Worm (Caenorhabditis elegans) whole organism, L2 larva: ENCODE results near the gene F35C5.12.

Source experiments
- C34F6.9 ChIP-seq: fragments of 150-350 bp; optimal IDR thresholded peaks from 2 replicates; lab custom pipeline; 2014; ENCODE audit warnings: missing biosample characterization, missing genetic modification characterization
- F13H6.1 ChIP-seq: sonication (generic microtip); optimal IDR thresholded peaks from 2 replicates; lab custom pipeline; 2016; ENCODE audit warnings: missing genetic modification characterization, missing compliant biosample characterization
- R02D3.7 ChIP-seq: fragments of 150-350 bp; optimal IDR thresholded peaks from 2 replicates; lab custom pipeline; 2014; ENCODE audit warnings: missing biosample characterization, missing genetic modification characterization
- ZK546.5 ChIP-seq: sonication (generic microtip); optimal IDR thresholded peaks from 2 replicates; lab custom pipeline; 2017; ENCODE audit warnings: missing biosample characterization, missing genetic modification characterization
- aly-2 ChIP-seq: fragments of 150-350 bp; optimal IDR thresholded peaks from 2 replicates; lab custom pipeline; 2014; ENCODE audit warnings: missing biosample characterization, missing genetic modification characterization
- ama-1 ChIP-seq: fragments of 150-350 bp; optimal IDR thresholded peaks from 2 replicates; lab custom pipeline; 2018; ENCODE audit warnings: inconsistent platforms
- blmp-1 ChIP-seq: sonication (generic microtip); optimal IDR thresholded peaks from 2 replicates; lab custom pipeline; 2017; ENCODE audit warnings: missing genetic modification characterization, mild to moderate bottlenecking, missing compliant biosample characterization, antibody characterized with exemption, moderate library complexity; ENCODE audit not compliant: insufficient read depth
- ceh-82 ChIP-seq: fragments of 150-350 bp; optimal IDR thresholded peaks from 2 replicates; lab custom pipeline; 2014; ENCODE audit warnings: missing biosample characterization, missing genetic modification characterization
- crh-2 ChIP-seq: sonication (generic microtip); optimal IDR thresholded peaks from 2 replicates; lab custom pipeline; 2017; ENCODE audit warnings: missing biosample characterization, missing genetic modification characterization
- egl-27 ChIP-seq: sonication (generic microtip); optimal IDR thresholded peaks from 3 replicates; lab custom pipeline; 2017; ENCODE audit warnings: missing biosample characterization, missing genetic modification reagents, missing genetic modification characterization
- elt-1 ChIP-seq: fragments of 150-350 bp; optimal IDR thresholded peaks from 2 replicates; lab custom pipeline; 2014; ENCODE audit warnings: missing biosample characterization, missing genetic modification characterization
- elt-3 ChIP-seq: sonication (generic microtip); optimal IDR thresholded peaks from 2 replicates; lab custom pipeline; 2017; ENCODE audit warnings: missing biosample characterization, missing genetic modification characterization
- fos-1 ChIP-seq: fragments of 150-350 bp; optimal IDR thresholded peaks from 2 replicates; lab custom pipeline; 2014; ENCODE audit warnings: missing biosample characterization, missing genetic modification characterization
- gmeb-1 ChIP-seq: fragments of 150-350 bp; optimal IDR thresholded peaks from 2 replicates; lab custom pipeline; 2014; ENCODE audit warnings: missing biosample characterization, missing genetic modification characterization
- lin-11 ChIP-seq: fragments of 150-350 bp; sonication (generic microtip); optimal IDR thresholded peaks from 2 replicates; lab custom pipeline; 2014; ENCODE audit warnings: missing biosample characterization, missing genetic modification characterization, inconsistent platforms, mixed read lengths
- lin-13 ChIP-seq: fragments of 150-350 bp; optimal IDR thresholded peaks from 2 replicates; lab custom pipeline; 2014; ENCODE audit warnings: missing biosample characterization, missing genetic modification reagents, missing genetic modification characterization
- lin-39 ChIP-seq: fragments of 150-350 bp; optimal IDR thresholded peaks from 2 replicates; lab custom pipeline; 2014; ENCODE audit warnings: missing biosample characterization, missing genetic modification reagents, missing genetic modification characterization
- lsy-2 ChIP-seq, 2 experiments: fragments of 150-350 bp in 1 of 2; sonication (generic microtip) in 1 of 2; optimal IDR thresholded peaks; 2 replicates each; lab custom pipeline; 2014 to 2017; ENCODE audit warnings: missing biosample characterization in 2 of 2, missing genetic modification characterization in 2 of 2
- mab-5 ChIP-seq: fragments of 150-350 bp; optimal IDR thresholded peaks from 2 replicates; lab custom pipeline; 2014; ENCODE audit warnings: missing biosample characterization, missing genetic modification characterization
- mbf-1 ChIP-seq: sonication (generic microtip); optimal IDR thresholded peaks from 2 replicates; lab custom pipeline; 2017; ENCODE audit warnings: missing biosample characterization, missing genetic modification characterization
- mdl-1 ChIP-seq, 2 experiments: fragments of 150-350 bp in 1 of 2; sonication (generic microtip) in 1 of 2; optimal IDR thresholded peaks; 2 replicates each; lab custom pipeline; 2017; ENCODE audit warnings: missing biosample characterization in 2 of 2, missing genetic modification characterization in 2 of 2
- nhr-10 ChIP-seq: sonication (generic microtip); optimal IDR thresholded peaks from 2 replicates; lab custom pipeline; 2017; ENCODE audit warnings: missing biosample characterization, missing genetic modification characterization
- nhr-11 ChIP-seq: fragments of 150-350 bp; optimal IDR thresholded peaks from 2 replicates; lab custom pipeline; 2014; ENCODE audit warnings: missing biosample characterization, missing genetic modification characterization
- nhr-12 ChIP-seq: fragments of 150-350 bp; optimal IDR thresholded peaks from 2 replicates; lab custom pipeline; 2014; ENCODE audit warnings: missing biosample characterization, missing genetic modification characterization
- nhr-129 ChIP-seq: fragments of 150-350 bp; optimal IDR thresholded peaks from 2 replicates; lab custom pipeline; 2014; ENCODE audit warnings: missing biosample characterization, missing genetic modification characterization
- nhr-23 ChIP-seq: fragments of 150-350 bp; optimal IDR thresholded peaks from 2 replicates; lab custom pipeline; 2014; ENCODE audit warnings: missing biosample characterization, missing genetic modification reagents, missing genetic modification characterization
- nhr-25 ChIP-seq: fragments of 150-350 bp; sonication (generic microtip); optimal IDR thresholded peaks from 3 replicates; lab custom pipeline; 2014; ENCODE audit warnings: missing biosample characterization, missing genetic modification characterization
- nhr-6 ChIP-seq: fragments of 150-350 bp; optimal IDR thresholded peaks from 2 replicates; lab custom pipeline; 2014; ENCODE audit warnings: missing biosample characterization, missing genetic modification characterization
- nhr-77 ChIP-seq: fragments of 150-350 bp; optimal IDR thresholded peaks from 2 replicates; lab custom pipeline; 2014; ENCODE audit warnings: missing biosample characterization, missing genetic modification characterization
- peb-1 ChIP-seq: fragments of 150-350 bp; optimal IDR thresholded peaks from 2 replicates; lab custom pipeline; 2014; ENCODE audit warnings: missing biosample characterization, missing genetic modification characterization
- sem-4 ChIP-seq: fragments of 150-350 bp; optimal IDR thresholded peaks from 2 replicates; lab custom pipeline; 2014; ENCODE audit warnings: missing biosample characterization, missing genetic modification reagents, missing genetic modification characterization
- skn-1 ChIP-seq: sonication (generic microtip); optimal IDR thresholded peaks from 2 replicates; lab custom pipeline; 2017; ENCODE audit warnings: missing biosample characterization, missing genetic modification characterization
- sma-3 ChIP-seq: sonication (generic microtip); optimal IDR thresholded peaks from 2 replicates; lab custom pipeline; 2016; ENCODE audit warnings: missing genetic modification reagents, missing genetic modification characterization, missing compliant biosample characterization
- sma-9 ChIP-seq, 2 experiments: fragments of 150-350 bp in 1 of 2; sonication (generic microtip) in 1 of 2; optimal IDR thresholded peaks; 2 replicates each; lab custom pipeline; 2014 to 2016; ENCODE audit warnings: missing genetic modification characterization in 2 of 2, mild to moderate bottlenecking in 1 of 2, missing biosample characterization in 1 of 2, missing compliant biosample characterization in 1 of 2, missing genetic modification reagents in 1 of 2, moderate library complexity in 1 of 2
- snpc-4 ChIP-seq: fragments of 150-350 bp; optimal IDR thresholded peaks from 2 replicates; lab custom pipeline; 2014; ENCODE audit warnings: missing biosample characterization, missing genetic modification characterization
- unc-55 ChIP-seq: fragments of 150-350 bp; sonication (generic microtip); optimal IDR thresholded peaks from 3 replicates; lab custom pipeline; 2014; ENCODE audit warnings: missing biosample characterization, missing genetic modification reagents, missing genetic modification characterization
- unc-62 ChIP-seq: fragments of 150-350 bp; optimal IDR thresholded peaks from 2 replicates; lab custom pipeline; 2014; ENCODE audit warnings: missing biosample characterization, missing genetic modification reagents, missing genetic modification characterization
- ztf-1 ChIP-seq: fragments of 200-800 bp; sonication (Bioruptor generic); conservative IDR thresholded peaks from 2 replicates; pipeline ENCODE4 v1.3.6; 2022; ENCODE audit warnings: missing genetic modification characterization, missing compliant biosample characterization
- ztf-11 ChIP-seq: sonication (generic microtip); optimal IDR thresholded peaks from 2 replicates; lab custom pipeline; 2017; ENCODE audit warnings: missing biosample characterization, missing genetic modification characterization
- ztf-4 ChIP-seq: fragments of 150-350 bp; optimal IDR thresholded peaks from 2 replicates; lab custom pipeline; 2014; ENCODE audit warnings: missing biosample characterization, missing genetic modification characterization

F35C5.12 gene

DNA sequence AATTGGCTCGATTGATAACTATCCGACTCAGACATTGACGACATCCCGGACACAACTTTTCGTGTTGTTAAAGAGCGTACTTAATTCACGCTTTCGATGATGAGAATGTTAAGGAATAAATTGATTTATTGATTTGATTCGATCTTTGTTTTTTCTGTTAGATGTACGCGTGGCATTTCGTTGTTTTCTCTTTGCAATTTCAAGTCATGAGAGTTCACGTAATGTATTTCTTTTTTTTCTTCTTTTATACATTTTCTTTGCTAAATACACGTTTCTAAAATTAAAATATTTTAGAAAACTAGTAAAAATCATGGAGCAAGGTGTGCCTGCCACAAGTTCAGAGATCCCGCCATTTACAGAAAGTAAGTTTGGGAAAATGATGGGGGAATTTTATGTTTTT lies 40.3 kb upstream of the F35C5.12 start, which contains the start of the genes Y38F1A.1 and Y38F1A.2:
TSS of gene Y38F1A.1 (minus strand) at position 101 of the 400 bp plus-strand sequence.
TSS of gene Y38F1A.2 (plus strand) at position 289 of the 400 bp plus-strand sequence.
- TF ChIP-seq mab-5 (tag; lab: Kevin White, UChicago) (no peak), nhr-11 (tag; lab: Kevin White, UChicago) (no peak), unc-55 (no peak), nhr-129 (tag; lab: Kevin White, UChicago) (no peak), lin-13 (GFP tag; lab: Kevin White, UChicago) (no peak), blmp-1 (tag; lab: Kevin White, UChicago) (no peak), unc-62 (GFP tag; lab: Kevin White, UChicago) (no peak), nhr-25 (tag; lab: Kevin White, UChicago) (no peak), lin-39 (tag; lab: Kevin White, UChicago) (no peak), ztf-1 (GFP tag; lab: Robert Waterston, UW) (no peak), nhr-6 (tag; lab: Kevin White, UChicago) (no peak), nhr-23 (tag; lab: Kevin White, UChicago) (no peak), sem-4 (tag; lab: Kevin White, UChicago) (no peak), lin-11 (tag; lab: Kevin White, UChicago) (no peak), peb-1 (tag; lab: Kevin White, UChicago) (no peak), nhr-10 (no peak)

- peak; percentile 10 for TF ChIP-seq sma-3 (GFP tag; lab: Kevin White, UChicago)
- TF ChIP-seq unc-55 = peak; percentile 54
- peak; percentile 3 for TF ChIP-seq F13H6.1 (tag; lab: Kevin White, UChicago)
- no peak for TF ChIP-seq lin-39 (tag; lab: Kevin White, UChicago)
- TF ChIP-seq skn-1 (tag; lab: Kevin White, UChicago) = no peak
- peak; percentile 76 for TF ChIP-seq snpc-4
- no peak for TF ChIP-seq ceh-82 (tag; lab: Kevin White, UChicago)
- TF ChIP-seq nhr-129 (tag; lab: Kevin White, UChicago) = peak; percentile 63
- TF ChIP-seq lin-13 (GFP tag; lab: Kevin White, UChicago) = peak; percentile 11
- peak; percentile 3 for TF ChIP-seq gmeb-1 (tag; lab: Kevin White, UChicago)
- TF ChIP-seq sma-9 (GFP tag; optimal IDR thresholded peaks at IDR 0.05; lab: Kevin White, UChicago) = peak; percentile 59
- TF ChIP-seq sma-9 (tag; optimal IDR thresholded peaks at IDR 0.05; lab: Kevin White, UChicago) = no peak
- peak; percentile 31 for TF ChIP-seq fos-1 (tag; lab: Kevin White, UChicago)
- TF ChIP-seq blmp-1 (tag; lab: Kevin White, UChicago) = no peak
- TF ChIP-seq lsy-2 (tag; optimal IDR thresholded peaks at IDR 0.05; lab: Kevin White, UChicago) = peak in 1 of 2 experiments; percentile 49
- peak; percentile 70 for TF ChIP-seq C34F6.9
- TF ChIP-seq crh-2 = peak; percentile 30
Measured at ce11 chrII:12953297-12953696, 38.9 kb upstream of the F35C5.12 start.

DNA sequence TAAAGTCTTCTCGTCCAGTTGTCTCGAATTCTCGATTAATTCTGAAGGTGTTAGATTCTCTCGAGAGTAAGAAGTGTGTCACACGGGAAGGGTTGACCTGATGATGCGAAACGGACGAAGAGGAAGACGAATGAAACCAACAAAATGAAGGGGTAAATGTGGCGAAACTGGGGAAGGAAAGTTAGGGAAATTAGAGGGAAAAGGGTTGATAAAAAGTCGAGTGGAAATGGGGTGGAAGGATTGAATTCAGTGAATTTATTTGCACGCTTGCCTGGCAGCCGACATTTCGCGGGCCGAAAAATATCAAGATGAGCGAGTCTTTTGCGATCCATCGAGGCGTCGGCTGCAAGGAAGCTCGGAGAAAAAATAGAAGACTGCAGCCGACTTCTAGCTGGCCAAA lies 33.8 kb upstream of the F35C5.12 start, which contains the start of gene F58G1.7:
TSS of gene F58G1.7 (minus strand) at position 101 of the 400 bp plus-strand sequence.
- no peak for TF ChIP-seq lin-13 (GFP tag; lab: Kevin White, UChicago)
- no peak for TF ChIP-seq ztf-4 (tag; lab: Kevin White, UChicago)
- no peak for TF ChIP-seq fos-1 (tag; lab: Kevin White, UChicago)
- no peak for TF ChIP-seq sem-4 (tag; lab: Kevin White, UChicago)
- TF ChIP-seq aly-2 (tag; lab: Kevin White, UChicago) = no peak
- no peak for TF ChIP-seq lsy-2 (tag; optimal IDR thresholded peaks at IDR 0.05; lab: Kevin White, UChicago)
- no peak for TF ChIP-seq ama-1 (lab: Kevin White, UChicago)
- no peak for TF ChIP-seq unc-55
- no peak for TF ChIP-seq sma-9 (GFP tag; optimal IDR thresholded peaks at IDR 0.05; lab: Kevin White, UChicago)
- TF ChIP-seq sma-9 (tag; optimal IDR thresholded peaks at IDR 0.05; lab: Kevin White, UChicago) = no peak
- no peak for TF ChIP-seq egl-27 (tag; lab: Kevin White, UChicago)
- TF ChIP-seq, all 48 proteins: peak for 0

DNA sequence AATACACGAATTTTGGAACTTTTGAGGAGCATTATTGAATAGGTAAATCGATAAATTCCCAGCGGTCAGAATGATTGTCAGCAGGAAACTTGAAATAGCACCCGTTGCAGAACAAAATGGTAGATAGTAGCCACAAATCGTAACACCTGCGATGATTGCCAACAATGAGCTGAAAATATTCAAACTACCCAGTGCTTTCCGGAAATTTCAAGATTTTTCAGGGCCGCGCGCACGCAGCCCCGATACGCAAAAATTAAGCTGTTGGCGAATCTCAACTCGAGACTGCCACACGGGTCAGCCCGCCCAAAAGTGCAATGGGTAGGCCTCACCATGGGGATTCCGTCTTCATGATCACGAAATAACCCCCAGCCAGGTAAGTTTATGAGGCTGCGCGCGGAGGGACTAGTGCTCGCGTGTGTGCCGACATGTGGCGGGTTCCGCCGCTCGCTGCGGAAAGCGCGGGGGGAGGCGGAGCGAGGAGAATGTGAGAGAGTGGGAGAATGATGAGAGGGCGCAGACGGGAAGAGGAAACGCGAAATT lies 30.3 kb upstream of the F35C5.12 start:
- peak; percentile 62 for TF ChIP-seq blmp-1 (tag; lab: Kevin White, UChicago)
- no peak for TF ChIP-seq nhr-12 (tag; lab: Kevin White, UChicago)
- TF ChIP-seq R02D3.7 (tag; lab: Kevin White, UChicago) = peak; percentile 24
- no peak for TF ChIP-seq unc-62 (GFP tag; lab: Kevin White, UChicago)
- TF ChIP-seq mdl-1 (tag; optimal IDR thresholded peaks at IDR 0.05; lab: Kevin White, UChicago) = peak; percentile 87 to 91
- TF ChIP-seq mab-5 (tag; lab: Kevin White, UChicago) = peak; percentile 36
- no peak for TF ChIP-seq elt-1
- peak; percentile 60 for TF ChIP-seq ceh-82 (tag; lab: Kevin White, UChicago)
- peak; percentile 74 for TF ChIP-seq nhr-6 (tag; lab: Kevin White, UChicago)
- TF ChIP-seq C34F6.9 = peak; percentile 59
- peak; percentile 81 to 85 for TF ChIP-seq lsy-2 (tag; optimal IDR thresholded peaks at IDR 0.05; lab: Kevin White, UChicago)
- TF ChIP-seq elt-3 (tag; lab: Kevin White, UChicago) = no peak
- TF ChIP-seq egl-27 (tag; lab: Kevin White, UChicago) = peak; percentile 85
- TF ChIP-seq nhr-10 = peak; percentile 84
- TF ChIP-seq nhr-77 = peak; percentile 63
- TF ChIP-seq ZK546.5 = peak; percentile 34
- no peak for TF ChIP-seq ztf-11
- TF ChIP-seq ama-1 (lab: Kevin White, UChicago) = peak; percentile 100
- TF ChIP-seq mbf-1 (tag; lab: Kevin White, UChicago) = no peak
- TF ChIP-seq sma-3 (GFP tag; lab: Kevin White, UChicago) = peak; percentile 97
- TF ChIP-seq nhr-25 (tag; lab: Kevin White, UChicago) = peak; percentile 89
- peak; percentile 99 for TF ChIP-seq snpc-4
- TF ChIP-seq unc-55 = peak; percentile 74
- peak; percentile 79 for TF ChIP-seq sem-4 (tag; lab: Kevin White, UChicago)
- TF ChIP-seq lin-11 (tag; lab: Kevin White, UChicago) = peak; percentile 88
- TF ChIP-seq nhr-129 (tag; lab: Kevin White, UChicago) = peak; percentile 87
- no peak for TF ChIP-seq lin-39 (tag; lab: Kevin White, UChicago)
- peak; percentile 94 for TF ChIP-seq F13H6.1 (tag; lab: Kevin White, UChicago)
- peak; percentile 20 for TF ChIP-seq nhr-11 (tag; lab: Kevin White, UChicago)
- TF ChIP-seq fos-1 (tag; lab: Kevin White, UChicago) = peak; percentile 70
